Fruit fly (Drosophila melanogaster) whole organism, embryonic: ENCODE measurements around the gene Cpr65Az.

Source experiments
- ATbp ChIP-seq: fragments of 200-800 bp; sonication (Bioruptor generic); optimal IDR thresholded peaks from 2 replicates; lab custom pipeline; 2017; ENCODE audit warnings: missing biosample characterization, mild to moderate bottlenecking, missing genetic modification characterization, missing genetic modification reagents
- Atf6 ChIP-seq: fragments of 200-800 bp; sonication (Bioruptor generic); IDR thresholded peaks from 2 replicates; pipeline ENCODE4 v1.3.6; 2022; ENCODE audit warnings: missing biosample characterization, missing genetic modification characterization
- B-H2 ChIP-seq: fragments of 200-800 bp; sonication (Bioruptor generic); optimal IDR thresholded peaks from 2 replicates; lab custom pipeline; 2018; ENCODE audit warnings: missing biosample characterization, mild to moderate bottlenecking, missing genetic modification characterization
- BEAF-32 ChIP-seq: fragments of 200-800 bp; sonication (Bioruptor generic); optimal IDR thresholded peaks from 3 replicates; lab custom pipeline; 2017; ENCODE audit warnings: missing biosample characterization, missing genetic modification characterization, mild to moderate bottlenecking, moderate library complexity, missing genetic modification reagents
- BtbVII ChIP-seq: fragments of 200-800 bp; sonication (Bioruptor generic); optimal IDR thresholded peaks from 3 replicates; lab custom pipeline; 2017; ENCODE audit warnings: missing biosample characterization, mild to moderate bottlenecking, missing genetic modification characterization
- C15 ChIP-seq: fragments of 200-800 bp; sonication (Bioruptor generic); IDR thresholded peaks from 3 replicates; pipeline ENCODE4 v1.3.6; 2022; ENCODE audit warnings: missing biosample characterization, missing genetic modification characterization
- CG10147 ChIP-seq: fragments of 200-800 bp; sonication (Bioruptor generic); optimal IDR thresholded peaks from 2 replicates; lab custom pipeline; 2019; ENCODE audit warnings: missing biosample characterization, mild to moderate bottlenecking, missing genetic modification characterization, moderate library complexity
- CG11560 ChIP-seq: fragments of 200-800 bp; sonication (Bioruptor generic); IDR thresholded peaks from 3 replicates; pipeline ENCODE4 v1.3.6; 2022; ENCODE audit warnings: missing biosample characterization, missing genetic modification characterization
- CG12155 ChIP-seq: fragments of 200-800 bp; sonication (Bioruptor generic); optimal IDR thresholded peaks from 3 replicates; lab custom pipeline; 2016; ENCODE audit warnings: missing biosample characterization, missing genetic modification characterization
- CG13624 ChIP-seq: fragments of 200-800 bp; sonication (Bioruptor generic); optimal IDR thresholded peaks from 2 replicates; lab custom pipeline; 2016; ENCODE audit warnings: missing biosample characterization, missing genetic modification characterization
- CG13775 ChIP-seq: fragments of 200-800 bp; sonication (Bioruptor generic); optimal IDR thresholded peaks from 3 replicates; lab custom pipeline; 2017; ENCODE audit warnings: missing biosample characterization, mild to moderate bottlenecking, missing genetic modification characterization
- CG14050 ChIP-seq: fragments of 200-800 bp; sonication (Bioruptor generic); IDR thresholded peaks from 3 replicates; pipeline ENCODE4 v1.3.6; 2022; ENCODE audit warnings: missing biosample characterization, missing genetic modification characterization
- CG15479 ChIP-seq: fragments of 200-800 bp; sonication (Bioruptor generic); optimal IDR thresholded peaks from 3 replicates; lab custom pipeline; 2019; ENCODE audit warnings: missing biosample characterization, mild to moderate bottlenecking, missing genetic modification characterization, moderate library complexity
- CG16813 ChIP-seq: fragments of 200-800 bp; sonication (Bioruptor generic); IDR thresholded peaks from 3 replicates; pipeline ENCODE4 v1.3.6; 2022; ENCODE audit warnings: missing biosample characterization, missing genetic modification characterization; ENCODE audit not compliant: partially characterized antibody
- CG30020 ChIP-seq: fragments of 200-800 bp; optimal IDR thresholded peaks from 2 replicates; lab custom pipeline; 2019; ENCODE audit warnings: missing biosample characterization, mild to moderate bottlenecking, missing genetic modification characterization, moderate library complexity
- CG3281 ChIP-seq: fragments of 200-800 bp; sonication (Bioruptor generic); optimal IDR thresholded peaks from 3 replicates; lab custom pipeline; 2017; ENCODE audit warnings: missing biosample characterization, mild to moderate bottlenecking, missing genetic modification characterization
- CG34224 ChIP-seq: fragments of 200-800 bp; sonication (Bioruptor generic); IDR thresholded peaks from 3 replicates; pipeline ENCODE4 v1.3.6; 2022; ENCODE audit warnings: missing biosample characterization, missing genetic modification characterization; ENCODE audit not compliant: partially characterized antibody
- CG3995 ChIP-seq: fragments of 200-800 bp; sonication (Bioruptor generic); optimal IDR thresholded peaks from 3 replicates; lab custom pipeline; 2016; ENCODE audit warnings: missing biosample characterization, missing genetic modification characterization
- CG43689 ChIP-seq: fragments of 200-800 bp; sonication (Bioruptor generic); IDR thresholded peaks from 2 replicates; pipeline ENCODE4 v1.3.6; 2022; ENCODE audit warnings: missing biosample characterization, missing genetic modification characterization
- CG6254 ChIP-seq: fragments of 200-800 bp; sonication (Bioruptor generic); optimal IDR thresholded peaks from 3 replicates; lab custom pipeline; 2017; ENCODE audit warnings: mild to moderate bottlenecking, missing biosample characterization, missing genetic modification reagents, missing genetic modification characterization
- CG6765 ChIP-seq: fragments of 200-800 bp; sonication (Bioruptor generic); optimal IDR thresholded peaks from 3 replicates; lab custom pipeline; 2017; ENCODE audit warnings: missing biosample characterization, mild to moderate bottlenecking, missing genetic modification characterization
- CG6791 ChIP-seq: fragments of 200-800 bp; sonication (Bioruptor generic); IDR thresholded peaks from 3 replicates; pipeline ENCODE4 v1.3.6; 2022; ENCODE audit warnings: missing biosample characterization, missing genetic modification characterization; ENCODE audit not compliant: partially characterized antibody
- CG9932 ChIP-seq: fragments of 200-800 bp; sonication (Bioruptor generic); IDR thresholded peaks from 2 replicates; pipeline ENCODE4 v1.3.6; 2022; ENCODE audit warnings: missing biosample characterization, missing genetic modification characterization
- Chrac-16 ChIP-seq: fragments of 200-800 bp; sonication (Bioruptor generic); optimal IDR thresholded peaks from 3 replicates; lab custom pipeline; 2016; ENCODE audit warnings: missing biosample characterization, missing genetic modification characterization
- CrebB ChIP-seq: fragments of 200-800 bp; sonication (Bioruptor generic); optimal IDR thresholded peaks from 3 replicates; lab custom pipeline; 2018; ENCODE audit warnings: missing biosample characterization, mild to moderate bottlenecking, missing genetic modification characterization
- Doc2 ChIP-seq: fragments of 200-800 bp; sonication (Bioruptor generic); IDR thresholded peaks from 2 replicates; pipeline ENCODE4 v1.3.6; 2022; ENCODE audit warnings: missing biosample characterization, missing genetic modification characterization
- Eip74EF ChIP-seq, 2 experiments: fragments of 200-800 bp in 1 of 2; fragments of >200 bp in 1 of 2; sonication (Bioruptor generic) in 1 of 2; optimal IDR thresholded peaks; 2 replicates each; lab custom pipeline; 2017 to 2019; ENCODE audit warnings: missing biosample characterization in 2 of 2, missing genetic modification characterization in 2 of 2, mild to moderate bottlenecking in 1 of 2, moderate library complexity in 1 of 2
- Ets65A ChIP-seq: fragments of 200-800 bp; sonication (Bioruptor generic); peaks from one replicate; lab custom pipeline; 2016; ENCODE audit warnings: missing biosample characterization, missing genetic modification characterization
- H2.0 ChIP-seq: fragments of 200-800 bp; sonication (Bioruptor generic); IDR thresholded peaks from 2 replicates; pipeline ENCODE4 v1.3.6; 2022; ENCODE audit warnings: missing biosample characterization, missing genetic modification characterization
- Hand ChIP-seq: fragments of 200-800 bp; sonication (Bioruptor generic); optimal IDR thresholded peaks from 2 replicates; lab custom pipeline; 2017; ENCODE audit warnings: mild to moderate bottlenecking, missing biosample characterization, missing genetic modification reagents, missing genetic modification characterization
- Hr78 ChIP-seq, 2 experiments: fragments of 200-800 bp in 1 of 2; fragments of >200 bp in 1 of 2; sonication (Bioruptor generic) in 1 of 2; optimal IDR thresholded peaks; 2 replicates each; lab custom pipeline; 2017 to 2019; ENCODE audit warnings: missing biosample characterization in 2 of 2, missing genetic modification characterization in 2 of 2, mild to moderate bottlenecking in 1 of 2, moderate library complexity in 1 of 2
- NfI ChIP-seq: fragments of 200-800 bp; sonication (Bioruptor generic); optimal IDR thresholded peaks from 3 replicates; lab custom pipeline; 2018; ENCODE audit warnings: missing biosample characterization, mild to moderate bottlenecking, missing genetic modification characterization, moderate library complexity
- btn ChIP-seq: fragments of 200-800 bp; sonication (Bioruptor generic); optimal IDR thresholded peaks from 2 replicates; lab custom pipeline; 2016; ENCODE audit warnings: missing biosample characterization, missing genetic modification characterization
- caup ChIP-seq: fragments of 200-800 bp; sonication (Bioruptor generic); optimal IDR thresholded peaks from 3 replicates; lab custom pipeline; 2017; ENCODE audit warnings: missing biosample characterization, mild to moderate bottlenecking, missing genetic modification characterization, moderate library complexity; ENCODE audit not compliant: severe bottlenecking
- chinmo ChIP-seq: fragments of 200-800 bp; sonication (Bioruptor generic); IDR thresholded peaks from 4 replicates; pipeline ENCODE4 v1.3.6; 2022; ENCODE audit warnings: missing biosample characterization, missing genetic modification characterization; ENCODE audit not compliant: partially characterized antibody
- esg ChIP-seq: fragments of 200-800 bp; sonication (Bioruptor generic); conservative IDR thresholded peaks from 2 replicates; pipeline ENCODE4 v1.3.6; 2022; ENCODE audit warnings: missing biosample characterization, missing genetic modification characterization
- exex ChIP-seq: fragments of 200-800 bp; sonication (Bioruptor generic); optimal IDR thresholded peaks from 4 replicates; lab custom pipeline; 2018; ENCODE audit warnings: missing biosample characterization, mild to moderate bottlenecking, missing genetic modification characterization, moderate library complexity
- gcm ChIP-seq: fragments of 200-800 bp; sonication (Bioruptor generic); optimal IDR thresholded peaks from 2 replicates; lab custom pipeline; 2019; ENCODE audit warnings: missing biosample characterization, mild to moderate bottlenecking, missing genetic modification characterization, moderate library complexity
- gfzf ChIP-seq: fragments of 200-800 bp; sonication (Bioruptor generic); optimal IDR thresholded peaks from 2 replicates; lab custom pipeline; 2016; ENCODE audit warnings: missing biosample characterization, mild to moderate bottlenecking, missing genetic modification characterization, moderate library complexity
- gt ChIP-seq: fragments of 200-800 bp; sonication (Bioruptor generic); IDR thresholded peaks from 2 replicates; pipeline ENCODE4 v1.3.6; 2022; ENCODE audit warnings: missing biosample characterization, missing genetic modification characterization
- kni ChIP-seq: fragments of 200-800 bp; sonication (Bioruptor generic); optimal IDR thresholded peaks from 3 replicates; lab custom pipeline; 2017; ENCODE audit warnings: mild to moderate bottlenecking, missing biosample characterization, missing genetic modification reagents, missing genetic modification characterization
- maf-S ChIP-seq: fragments of 200-800 bp; sonication (Bioruptor generic); optimal IDR thresholded peaks from 2 replicates; lab custom pipeline; 2016; ENCODE audit warnings: missing biosample characterization, missing genetic modification characterization
- nerfin-1 ChIP-seq: fragments of 200-800 bp; sonication (Bioruptor generic); optimal IDR thresholded peaks from 3 replicates; lab custom pipeline; 2019; ENCODE audit warnings: missing biosample characterization, mild to moderate bottlenecking, missing genetic modification characterization, moderate library complexity
- pho ChIP-seq: fragments of 200-800 bp; sonication (Bioruptor generic); optimal IDR thresholded peaks from 2 replicates; lab custom pipeline; 2016; ENCODE audit warnings: missing biosample characterization, missing genetic modification characterization
- psq ChIP-seq: fragments of 200-800 bp; sonication (Bioruptor generic); optimal IDR thresholded peaks from 2 replicates; lab custom pipeline; 2017; ENCODE audit warnings: missing biosample characterization, missing genetic modification characterization
- pum ChIP-seq: fragments of 200-800 bp; sonication (Bioruptor generic); optimal IDR thresholded peaks from 2 replicates; lab custom pipeline; 2016; ENCODE audit warnings: missing biosample characterization, missing genetic modification characterization
- shn ChIP-seq: fragments of 200-800 bp; sonication (Bioruptor generic); optimal IDR thresholded peaks from 3 replicates; lab custom pipeline; 2016; ENCODE audit warnings: missing biosample characterization, missing genetic modification characterization
- tup ChIP-seq: fragments of 200-800 bp; sonication (Bioruptor generic); optimal IDR thresholded peaks from 2 replicates; lab custom pipeline; 2016; ENCODE audit warnings: missing biosample characterization, mild to moderate bottlenecking, missing genetic modification characterization, moderate library complexity
- twi ChIP-seq: fragments of 200-800 bp; optimal IDR thresholded peaks from 2 replicates; lab custom pipeline; 2019; ENCODE audit warnings: missing biosample characterization, mild to moderate bottlenecking, missing genetic modification characterization, moderate library complexity
- wdn ChIP-seq: fragments of 200-800 bp; sonication (Bioruptor generic); IDR thresholded peaks from 2 replicates; pipeline ENCODE4 v1.3.6; 2022; ENCODE audit warnings: missing biosample characterization, missing genetic modification characterization

Gene Cpr65Az

dm6 chr3L:6173826-6174255 is 13.2 kb downstream of the Cpr65Az start, which contains the start of the genes fmt and CG7376 (continued):
- TF ChIP-seq Hr78 (GFP tag; optimal IDR thresholded peaks at IDR 0.05; lab: Kevin White, UChicago), result no peak
- TF ChIP-seq btn (GFP tag; lab: Kevin White, UChicago), result no peak
- TF ChIP-seq Eip74EF (GFP tag; optimal IDR thresholded peaks at IDR 0.05; lab: Kevin White, UChicago), result no peak
- no peak; the same call in 1 of the 2 replicates for TF ChIP-seq esg (GFP tag; lab: Robert Waterston, UW)
- peak; percentile 28 for TF ChIP-seq nerfin-1 (tag; lab: Kevin White, UChicago)
- no peak for TF ChIP-seq wdn (GFP tag; lab: Robert Waterston, UW)
- peak; percentile 80 for TF ChIP-seq CG6791 (GFP tag; lab: Robert Waterston, UW)
- no peak for TF ChIP-seq caup (GFP tag; lab: Kevin White, UChicago)
- TF ChIP-seq H2.0 (GFP tag; lab: Robert Waterston, UW), result no peak
- TF ChIP-seq CG6765 (GFP tag; lab: Kevin White, UChicago), result no peak
- no peak for TF ChIP-seq CG11560 (tag; lab: Robert Waterston, UW)
- no peak for TF ChIP-seq BtbVII
- no peak for TF ChIP-seq gt
- TF ChIP-seq Atf6 (GFP tag; lab: Robert Waterston, UW), result no peak
- no peak for TF ChIP-seq CG14050 (GFP tag; lab: Robert Waterston, UW)
- TF ChIP-seq CG12155 (GFP tag; lab: Kevin White, UChicago), result peak; percentile 49
- no peak for TF ChIP-seq CG13624 (GFP tag; lab: Kevin White, UChicago)
- TF ChIP-seq ATbp (GFP tag; lab: Kevin White, UChicago), result no peak
- no peak for TF ChIP-seq exex (tag; lab: Kevin White, UChicago)
- TF ChIP-seq B-H2 (GFP tag; lab: Kevin White, UChicago), result peak; percentile 43
- peak; percentile 4 for TF ChIP-seq Chrac-16 (GFP tag; lab: Kevin White, UChicago)
- peak; percentile 94 for TF ChIP-seq CG30020 (tag; lab: Kevin White, UChicago)
- TF ChIP-seq CG6254 (GFP tag; lab: Kevin White, UChicago), result no peak
- TF ChIP-seq CG43689 (GFP tag; lab: Robert Waterston, UW), result no peak
- TF ChIP-seq tup (GFP tag; lab: Kevin White, UChicago), result no peak
- TF ChIP-seq psq (GFP tag; lab: Kevin White, UChicago), result no peak
- TF ChIP-seq shn (GFP tag; lab: Kevin White, UChicago), result no peak
- TF ChIP-seq gfzf (GFP tag; lab: Kevin White, UChicago), result no peak
- TF ChIP-seq Ets65A, result peak; percentile 42
- TF ChIP-seq CG9932 (GFP tag; lab: Robert Waterston, UW), result no peak
- TF ChIP-seq Hand (GFP tag; lab: Kevin White, UChicago), result no peak
- peak; percentile 69; the same call in 2 of the 3 replicates for TF ChIP-seq CG34224
- TF ChIP-seq CG10147 (GFP tag; lab: Kevin White, UChicago), result no peak
- TF ChIP-seq chinmo (GFP tag; lab: Robert Waterston, UW), result peak; percentile 75; the same call in 2 of the 4 replicates
- TF ChIP-seq pho (GFP tag; lab: Kevin White, UChicago), result no peak
- no peak for TF ChIP-seq NfI (GFP tag; lab: Kevin White, UChicago)
- no peak for TF ChIP-seq maf-S (GFP tag; lab: Kevin White, UChicago)
- peak; percentile 49 for TF ChIP-seq CG13775 (GFP tag; lab: Kevin White, UChicago)
- no peak for TF ChIP-seq CG3281 (GFP tag; lab: Kevin White, UChicago)
- TF ChIP-seq kni (GFP tag; lab: Kevin White, UChicago), result no peak
- no peak for TF ChIP-seq CG3995 (GFP tag; lab: Kevin White, UChicago)
- TF ChIP-seq Doc2, result no peak
- no peak for TF ChIP-seq CrebB
- peak; percentile 63 for TF ChIP-seq BEAF-32
- TF ChIP-seq CG15479 (GFP tag; lab: Kevin White, UChicago), result peak; percentile 36
- TF ChIP-seq gcm (GFP tag; lab: Kevin White, UChicago), result no peak
- TF ChIP-seq pum (GFP tag; lab: Kevin White, UChicago), result no peak
- TF ChIP-seq twi (tag; lab: Kevin White, UChicago), result no peak
- TF ChIP-seq C15 (GFP tag; lab: Robert Waterston, UW), result no peak
- peak; percentile 81 for TF ChIP-seq CG16813
